Worm (Caenorhabditis elegans): ENCODE data around the gene K08D8.11.
A peak's percentile ranks its signal among the peaks of the same experiment; 100 is the strongest.

The K08D8.11 gene

ce11 chrIV:12894996-12895395 lies at the start of gene K08D8.11:
Gene K08D8.11, plus strand, starts transcription at chrIV:12895296.
- TF ChIP-seq ama-1 (optimal IDR thresholded peaks at IDR 0.05) (no peak), lin-15B (tag; optimal IDR thresholded peaks at IDR 0.05) (no peak), nhr-28 (tag; optimal IDR thresholded peaks at IDR 0.05) (no peak), hlh-4 (tag; optimal IDR thresholded peaks at IDR 0.05) (no peak), fkh-4 (tag; optimal IDR thresholded peaks at IDR 0.05; ENCODE audit: borderline replicate concordance) (no peak), zag-1 (tag; optimal IDR thresholded peaks at IDR 0.05) (no peak), efl-1 (optimal IDR thresholded peaks at IDR 0.05) (no peak), efl-1 (GFP tag; optimal IDR thresholded peaks at IDR 0.05 in 1 of 2) (no peak), tlp-1 (tag; optimal IDR thresholded peaks at IDR 0.05) (no peak), egl-13 (tag; optimal IDR thresholded peaks at IDR 0.05) (no peak), sox-4 (tag; optimal IDR thresholded peaks at IDR 0.05) (no peak), ets-5 (GFP tag; IDR thresholded peaks at IDR 0.05) (no peak), pqm-1 (tag; optimal IDR thresholded peaks at IDR 0.05) (no peak), aha-1 (tag; optimal IDR thresholded peaks at IDR 0.05) (no peak), zip-4 (GFP tag; optimal IDR thresholded peaks at IDR 0.05) (no peak)

ce11 chrIV:12845596-12845995 lies 49.5 kb upstream of the K08D8.11 start, which contains the start of gene txt-19:
Gene txt-19, plus strand, starts transcription at chrIV:12845899.
- TF ChIP-seq lsy-2 (tag; optimal IDR thresholded peaks at IDR 0.05), result peak in 1 of 2 experiments; percentile 39
- TF ChIP-seq jun-1 (tag; optimal IDR thresholded peaks at IDR 0.05), result no peak
- no peak for TF ChIP-seq ceh-63 (GFP tag; optimal IDR thresholded peaks at IDR 0.05)
- TF ChIP-seq nhr-47 (tag; optimal IDR thresholded peaks at IDR 0.05), result peak; percentile 21
- TF ChIP-seq ceh-82 (tag; optimal IDR thresholded peaks at IDR 0.05), result peak in 1 of 3 experiments; percentile 33
- TF ChIP-seq unc-86 (tag; optimal IDR thresholded peaks at IDR 0.05), result peak; percentile 20
- TF ChIP-seq elt-2 (tag; optimal IDR thresholded peaks at IDR 0.05), result no peak
- peak; percentile 70 for TF ChIP-seq lin-14 (GFP tag; optimal IDR thresholded peaks at IDR 0.05)
- TF ChIP-seq efl-1 (optimal IDR thresholded peaks at IDR 0.05), result peak; percentile 6 to 14
- no peak for TF ChIP-seq efl-1 (GFP tag; optimal IDR thresholded peaks at IDR 0.05 in 1 of 2)
- peak in 1 of 2 experiments; percentile 31 for TF ChIP-seq lin-35 (GFP tag; optimal IDR thresholded peaks at IDR 0.05)
- no peak for TF ChIP-seq ztf-11 (tag; optimal IDR thresholded peaks at IDR 0.05)
- TF ChIP-seq fkh-8 (tag; optimal IDR thresholded peaks at IDR 0.05), result peak; percentile 46
- TF ChIP-seq nhr-71 (tag; optimal IDR thresholded peaks at IDR 0.05), result peak; percentile 31
- peak; percentile 11 for TF ChIP-seq tbx-2 (tag; optimal IDR thresholded peaks at IDR 0.05)

- TF ChIP-seq efl-1 (optimal IDR thresholded peaks at IDR 0.05), result peak; percentile 6 to 42
- TF ChIP-seq efl-1 (GFP tag; optimal IDR thresholded peaks at IDR 0.05 in 1 of 2), result no peak
- TF ChIP-seq ceh-82 (tag; optimal IDR thresholded peaks at IDR 0.05), result peak in 1 of 3 experiments; percentile 16
- no peak for TF ChIP-seq zag-1 (tag; optimal IDR thresholded peaks at IDR 0.05)
- TF ChIP-seq C16A3.4 (tag; optimal IDR thresholded peaks at IDR 0.05), result no peak
- TF ChIP-seq blmp-1 (tag; optimal IDR thresholded peaks at IDR 0.05), result no peak
- TF ChIP-seq grh-1 (GFP tag; IDR thresholded peaks at IDR 0.05), result no peak
- no peak for TF ChIP-seq zip-4 (GFP tag; optimal IDR thresholded peaks at IDR 0.05)
- no peak for TF ChIP-seq ets-5 (GFP tag; IDR thresholded peaks at IDR 0.05)
- no peak for TF ChIP-seq lin-14 (GFP tag; optimal IDR thresholded peaks at IDR 0.05)
- no peak for TF ChIP-seq egl-27 (tag; optimal IDR thresholded peaks at IDR 0.05)
- peak in 1 of 3 experiments; percentile 5 for TF ChIP-seq dpl-1 (GFP tag; optimal IDR thresholded peaks at IDR 0.05)
- TF ChIP-seq ceh-90 (tag; optimal IDR thresholded peaks at IDR 0.05), result no peak
- no peak for TF ChIP-seq lin-35 (GFP tag; optimal IDR thresholded peaks at IDR 0.05)
- no peak for TF ChIP-seq ceh-63 (GFP tag; optimal IDR thresholded peaks at IDR 0.05)
- TF ChIP-seq fos-1 (tag; optimal IDR thresholded peaks at IDR 0.05), result no peak
- TF ChIP-seq sptf-1 (tag; optimal IDR thresholded peaks at IDR 0.05), result no peak
- no peak for TF ChIP-seq snu-23 (GFP tag; optimal IDR thresholded peaks at IDR 0.05)
These were observed 46.0 kb upstream of the K08D8.11 start, which contains the start of gene srf-3 for ce11 chrIV:12849030-12849560. Gene srf-3, plus strand, starts transcription at chrIV:12849510.

Measured in whole organism, L1 larva.